Worm (Caenorhabditis elegans): ENCODE data around the gene ram-2.

- TF ChIP-seq nhr-80 (tag; optimal IDR thresholded peaks at IDR 0.05) (no peak), pha-4 (tag; optimal IDR thresholded peaks at IDR 0.05) (no peak), ztf-3 (GFP tag; optimal IDR thresholded peaks at IDR 0.05) (no peak), zfh-2 (GFP tag; conservative IDR thresholded peaks at IDR 0.05) (no peak), egrh-3 (GFP tag; IDR thresholded peaks at IDR 0.05) (no peak)
Measured at ce11 chrII:11016884-11017283, 203 bp upstream of the ram-2 start.

All from whole organism, young adult.